Fruit fly (Drosophila melanogaster): ENCODE measurements around the gene CG13358.

CG13358 gene

dm6 chrX:771431-772064, 33.2 kb downstream of the CG13358 start (continued):
- TF ChIP-seq Ssrp (tag; optimal IDR thresholded peaks at IDR 0.05), result peak; percentile 0
- TF ChIP-seq CG4404 (GFP tag; IDR thresholded peaks at IDR 0.05), result peak; percentile 29; the same call in 1 of the 2 replicates
- peak; percentile 12 for TF ChIP-seq CG10209 (GFP tag; optimal IDR thresholded peaks at IDR 0.05)
- peak; percentile 68 for TF ChIP-seq CG17328 (GFP tag; IDR thresholded peaks at IDR 0.05)
- no peak for TF ChIP-seq lov (optimal IDR thresholded peaks at IDR 0.05)
- 0 out of 3 replicates have a peak, but pooled peaks have one; percentile 50 for TF ChIP-seq lov (GFP tag; IDR thresholded peaks at IDR 0.05)
- TF ChIP-seq Fer1 (GFP tag; optimal IDR thresholded peaks at IDR 0.05), result no peak
- no peak for TF ChIP-seq seq (GFP tag; IDR thresholded peaks at IDR 0.05)
- peak; percentile 48 for TF ChIP-seq gsb-n (tag; optimal IDR thresholded peaks at IDR 0.05)
- TF ChIP-seq CG12071 (GFP tag; optimal IDR thresholded peaks at IDR 0.05), result peak; percentile 24
- TF ChIP-seq jumu (GFP tag; optimal IDR thresholded peaks at IDR 0.05), result peak; percentile 32
- peak; percentile 51 for TF ChIP-seq chn (GFP tag; optimal IDR thresholded peaks at IDR 0.05)
- peak; percentile 2 for TF ChIP-seq CHES-1-like (GFP tag; optimal IDR thresholded peaks at IDR 0.05)
- 0 out of 2 replicates have a peak, but pooled peaks have one; percentile 35 for TF ChIP-seq HLH3B (GFP tag; IDR thresholded peaks at IDR 0.05)
- TF ChIP-seq CG6689 (GFP tag; IDR thresholded peaks at IDR 0.05), result 0 out of 2 replicates have a peak, but pooled peaks have one; percentile 8
- TF ChIP-seq gro (GFP tag; optimal IDR thresholded peaks at IDR 0.05), result no peak
- TF ChIP-seq vfl (GFP tag; optimal IDR thresholded peaks at IDR 0.05), result no peak
- peak; percentile 51 for TF ChIP-seq dmrt99B (tag; optimal IDR thresholded peaks at IDR 0.05)
- TF ChIP-seq ci (GFP tag; IDR thresholded peaks at IDR 0.05), result peak; percentile 63; the same call in 1 of the 3 replicates
- TF ChIP-seq tin (GFP tag; optimal IDR thresholded peaks at IDR 0.05), result peak; percentile 57
- TF ChIP-seq bab2 (GFP tag; optimal IDR thresholded peaks at IDR 0.05), result peak; percentile 28
- TF ChIP-seq Pdp1 (GFP tag; optimal IDR thresholded peaks at IDR 0.05), result peak; percentile 30
- no peak for TF ChIP-seq zfh2 (GFP tag; optimal IDR thresholded peaks at IDR 0.05)
- TF ChIP-seq Kr (GFP tag; optimal IDR thresholded peaks at IDR 0.05), result peak; percentile 2
- TF ChIP-seq sens (GFP tag), result peak; percentile 94
- 0 out of 2 replicates have a peak, but pooled peaks have one; percentile 22 for TF ChIP-seq vvl (GFP tag; IDR thresholded peaks at IDR 0.05)
- TF ChIP-seq Mrtf (GFP tag; IDR thresholded peaks at IDR 0.05), result no peak
- peak; percentile 30; the same call in 1 of the 2 replicates for TF ChIP-seq esg (GFP tag; conservative IDR thresholded peaks at IDR 0.05)
- TF ChIP-seq CG12391 (tag; optimal IDR thresholded peaks at IDR 0.05), result peak; percentile 38
- TF ChIP-seq Sox102F (GFP tag; optimal IDR thresholded peaks at IDR 0.05), result peak; percentile 54
- TF ChIP-seq CG12659 (GFP tag; optimal IDR thresholded peaks at IDR 0.05), result peak; percentile 1
- TF ChIP-seq NC2β (GFP tag; optimal IDR thresholded peaks at IDR 0.05), result no peak
- TF ChIP-seq CG33213 (GFP tag; optimal IDR thresholded peaks at IDR 0.05), result peak; percentile 8
- TF ChIP-seq row (GFP tag; IDR thresholded peaks at IDR 0.05), result peak; percentile 54
- TF ChIP-seq en (GFP tag; optimal IDR thresholded peaks at IDR 0.05), result peak; percentile 19
- TF ChIP-seq z (GFP tag; IDR thresholded peaks at IDR 0.05), result no peak
- TF ChIP-seq CG10959 (GFP tag; IDR thresholded peaks at IDR 0.05), result peak; percentile 41; the same call in 1 of the 2 replicates
- TF ChIP-seq CG10654 (GFP tag; optimal IDR thresholded peaks at IDR 0.05), result peak; percentile 14
- peak; percentile 45 for TF ChIP-seq CG14710 (tag; optimal IDR thresholded peaks at IDR 0.05)
- TF ChIP-seq CG18599 (GFP tag; optimal IDR thresholded peaks at IDR 0.05), result peak; percentile 19
- TF ChIP-seq CG2678 (tag; optimal IDR thresholded peaks at IDR 0.05), result peak; percentile 38
- TF ChIP-seq otp (GFP tag; IDR thresholded peaks at IDR 0.05), result 0 out of 3 replicates have a peak, but pooled peaks have one; percentile 49
- no peak for TF ChIP-seq tgo (GFP tag; IDR thresholded peaks at IDR 0.05)
- peak; percentile 25 for TF ChIP-seq CG6254 (GFP tag; optimal IDR thresholded peaks at IDR 0.05)
- TF ChIP-seq peb (GFP tag; IDR thresholded peaks at IDR 0.05), result 0 out of 2 replicates have a peak, but pooled peaks have one; percentile 20
- TF ChIP-seq CG5953 (GFP tag; IDR thresholded peaks at IDR 0.05), result no peak
- peak in 1 of 2 experiments; percentile 31 for TF ChIP-seq Hr51 (GFP tag; optimal IDR thresholded peaks at IDR 0.05)
- TF ChIP-seq unpg (GFP tag; optimal IDR thresholded peaks at IDR 0.05), result peak; percentile 59
- peak; percentile 11 for TF ChIP-seq CoRest (tag; optimal IDR thresholded peaks at IDR 0.05)
- TF ChIP-seq Sox100B (GFP tag; optimal IDR thresholded peaks at IDR 0.05), result peak; percentile 1

Data from whole organism, embryonic.